Worm (Caenorhabditis elegans) whole organism, L1 larva: ENCODE measurements around the gene ZK637.14.

ENCODE experiments used
- C34B4.2 ChIP-seq: sonication (generic microtip); optimal IDR thresholded peaks from 2 replicates; lab custom pipeline; 2017; ENCODE audit warnings: mild to moderate bottlenecking, missing genetic modification characterization, missing compliant biosample characterization
- F16B12.6 ChIP-seq: fragments of 150-350 bp; optimal IDR thresholded peaks from 2 replicates; lab custom pipeline; 2014; ENCODE audit warnings: missing biosample characterization, missing genetic modification characterization
- ceh-82 ChIP-seq, 3 experiments: fragments of 150-350 bp in 1 of 3; sonication (generic microtip) in 2 of 3; optimal IDR thresholded peaks; 2 replicates each; lab custom pipeline; 2014 to 2017; ENCODE audit warnings: missing biosample characterization in 3 of 3, missing genetic modification characterization in 3 of 3
- dpl-1 ChIP-seq, 3 experiments: fragments of 150-350 bp in 2 of 3; sonication (generic microtip) in 1 of 3; optimal IDR thresholded peaks; 2 replicates each; lab custom pipeline; 2014 to 2017; ENCODE audit warnings: missing biosample characterization in 3 of 3, missing genetic modification characterization in 3 of 3, missing genetic modification reagents in 3 of 3
- hlh-17 ChIP-seq: fragments of 200-800 bp; sonication (Bioruptor generic); optimal IDR thresholded peaks from 2 replicates; lab custom pipeline; 2018; ENCODE audit warnings: missing genetic modification characterization, mild to moderate bottlenecking, missing compliant biosample characterization, moderate library complexity, borderline replicate concordance
- irx-1 ChIP-seq: sonication (generic microtip); optimal IDR thresholded peaks from 2 replicates; lab custom pipeline; 2016; ENCODE audit warnings: missing genetic modification characterization, missing compliant biosample characterization
- jun-1 ChIP-seq: fragments of 150-350 bp; optimal IDR thresholded peaks from 2 replicates; lab custom pipeline; 2014; ENCODE audit warnings: missing biosample characterization, missing genetic modification reagents, missing genetic modification characterization
- lin-35 ChIP-seq, 2 experiments: fragments of 150-350 bp; optimal IDR thresholded peaks; 2 replicates each; lab custom pipeline; 2014; ENCODE audit warnings: missing biosample characterization in 2 of 2, missing genetic modification characterization in 2 of 2, missing genetic modification reagents in 2 of 2
- nhr-237 ChIP-seq: fragments of 150-350 bp; optimal IDR thresholded peaks from 2 replicates; lab custom pipeline; 2014; ENCODE audit warnings: missing biosample characterization, missing genetic modification characterization
- nhr-77 ChIP-seq: fragments of 150-350 bp; optimal IDR thresholded peaks from 2 replicates; lab custom pipeline; 2014; ENCODE audit warnings: missing biosample characterization, missing genetic modification characterization
- nhr-90 ChIP-seq: sonication (generic microtip); optimal IDR thresholded peaks from 2 replicates; lab custom pipeline; 2016; ENCODE audit warnings: mild to moderate bottlenecking, missing genetic modification characterization, missing compliant biosample characterization; ENCODE audit not compliant: poor library complexity
- ztf-4 ChIP-seq: fragments of 150-350 bp; optimal IDR thresholded peaks from 2 replicates; lab custom pipeline; 2014; ENCODE audit warnings: missing biosample characterization, missing genetic modification characterization

- TF ChIP-seq nhr-77 (tag; lab: Kevin White, UChicago): no peak
- TF ChIP-seq jun-1 (tag; lab: Kevin White, UChicago): no peak
- TF ChIP-seq C34B4.2 (tag; lab: Kevin White, UChicago): no peak
- TF ChIP-seq nhr-237 (tag; lab: Kevin White, UChicago): no peak
- no peak for TF ChIP-seq ceh-82 (tag; optimal IDR thresholded peaks at IDR 0.05; lab: Kevin White, UChicago)
- no peak for TF ChIP-seq F16B12.6 (tag; lab: Kevin White, UChicago)
- peak; percentile 77 for TF ChIP-seq ztf-4 (tag; lab: Kevin White, UChicago)
- no peak for TF ChIP-seq irx-1 (tag; lab: Kevin White, UChicago)
- TF ChIP-seq dpl-1 (GFP tag; optimal IDR thresholded peaks at IDR 0.05; lab: Kevin White, UChicago): no peak
- peak in 1 of 2 experiments; percentile 14 for TF ChIP-seq lin-35 (GFP tag; optimal IDR thresholded peaks at IDR 0.05; lab: Kevin White, UChicago)
- TF ChIP-seq nhr-90: no peak
- no peak for TF ChIP-seq hlh-17 (GFP tag; lab: Kevin White, UChicago)
Measured at ce11 chrIII:8922061-8922460, 33.1 kb upstream of the ZK637.14 start.
